Worm (Caenorhabditis elegans): ENCODE measurements around the gene F57H12.6.

- TF ChIP-seq unc-39 (tag; optimal IDR thresholded peaks at IDR 0.05) (no peak), unc-62 (GFP tag; optimal IDR thresholded peaks at IDR 0.05) (no peak), R02D3.7 (tag; optimal IDR thresholded peaks at IDR 0.05) (no peak), ama-1 (optimal IDR thresholded peaks at IDR 0.05) (no peak), skn-1 (tag; optimal IDR thresholded peaks at IDR 0.05) (no peak), egl-27 (tag; optimal IDR thresholded peaks at IDR 0.05) (no peak), fos-1 (tag; optimal IDR thresholded peaks at IDR 0.05) (no peak), pha-4 (tag; optimal IDR thresholded peaks at IDR 0.05) (no peak), tbx-2 (tag; optimal IDR thresholded peaks at IDR 0.05) (no peak), nhr-77 (tag; optimal IDR thresholded peaks at IDR 0.05) (no peak), fkh-10 (GFP tag; optimal IDR thresholded peaks at IDR 0.05) (no peak), aly-2 (tag; optimal IDR thresholded peaks at IDR 0.05) (no peak), nhr-237 (tag; optimal IDR thresholded peaks at IDR 0.05) (no peak), ztf-4 (tag; optimal IDR thresholded peaks at IDR 0.05) (no peak)
Observed at ce11 chrIV:7933733-7934132, 42.4 kb downstream of the F57H12.6 start, which contains the start of gene bbs-2.

Data from whole organism, L3 larva.